Fruit fly (Drosophila melanogaster) whole organism, embryonic: ENCODE results near the gene RpS9.

Source experiments
- ATbp ChIP-seq: fragments of 200-800 bp; sonication (Bioruptor generic); optimal IDR thresholded peaks from 2 replicates; lab custom pipeline; 2017; ENCODE audit warnings: missing biosample characterization, mild to moderate bottlenecking, missing genetic modification characterization, missing genetic modification reagents
- Ada2b ChIP-seq: fragments of 200-800 bp; sonication (Bioruptor generic); IDR thresholded peaks from 2 replicates; pipeline ENCODE4 v1.3.6; 2022; ENCODE audit warnings: missing biosample characterization, missing genetic modification characterization
- BtbVII ChIP-seq: fragments of 200-800 bp; sonication (Bioruptor generic); optimal IDR thresholded peaks from 3 replicates; lab custom pipeline; 2017; ENCODE audit warnings: missing biosample characterization, mild to moderate bottlenecking, missing genetic modification characterization
- CG10543 ChIP-seq: fragments of 200-800 bp; sonication (Bioruptor generic); optimal IDR thresholded peaks from 3 replicates; lab custom pipeline; 2017; ENCODE audit warnings: missing biosample characterization, mild to moderate bottlenecking, missing genetic modification characterization, moderate library complexity
- CG12219 ChIP-seq: fragments of 200-800 bp; sonication (Bioruptor generic); optimal IDR thresholded peaks from 3 replicates; lab custom pipeline; 2018; ENCODE audit warnings: missing biosample characterization, mild to moderate bottlenecking, missing genetic modification characterization
- CG13894 ChIP-seq: fragments of 200-800 bp; sonication (Bioruptor generic); optimal IDR thresholded peaks from 3 replicates; lab custom pipeline; 2018; ENCODE audit warnings: missing biosample characterization, mild to moderate bottlenecking, missing genetic modification characterization, moderate library complexity
- CG1603 ChIP-seq: fragments of 200-800 bp; sonication (Bioruptor generic); optimal IDR thresholded peaks from 2 replicates; lab custom pipeline; 2019; ENCODE audit warnings: missing biosample characterization, mild to moderate bottlenecking, missing genetic modification characterization, moderate library complexity
- CG17829 ChIP-seq: fragments of 200-800 bp; optimal IDR thresholded peaks from 2 replicates; lab custom pipeline; 2019; ENCODE audit warnings: missing biosample characterization, mild to moderate bottlenecking, missing genetic modification characterization, moderate library complexity
- CG30020 ChIP-seq: fragments of 200-800 bp; optimal IDR thresholded peaks from 2 replicates; lab custom pipeline; 2019; ENCODE audit warnings: missing biosample characterization, mild to moderate bottlenecking, missing genetic modification characterization, moderate library complexity
- CG34376 ChIP-seq: fragments of 200-800 bp; sonication (Bioruptor generic); optimal IDR thresholded peaks from 2 replicates; lab custom pipeline; 2018; ENCODE audit warnings: missing biosample characterization, mild to moderate bottlenecking, missing genetic modification characterization
- CG34422 ChIP-seq: fragments of 200-800 bp; sonication (Bioruptor generic); IDR thresholded peaks from 3 replicates; pipeline ENCODE4 v1.3.6; 2022; ENCODE audit warnings: missing biosample characterization, missing genetic modification characterization
- CG3847 ChIP-seq: fragments of 200-800 bp; sonication (Bioruptor generic); IDR thresholded peaks from 2 replicates; pipeline ENCODE4 v1.3.6; 2022; ENCODE audit warnings: missing biosample characterization, missing genetic modification characterization
- CG3995 ChIP-seq: fragments of 200-800 bp; sonication (Bioruptor generic); optimal IDR thresholded peaks from 3 replicates; lab custom pipeline; 2016; ENCODE audit warnings: missing biosample characterization, missing genetic modification characterization
- CG42726 ChIP-seq: fragments of 200-800 bp; sonication (Bioruptor generic); IDR thresholded peaks from 2 replicates; pipeline ENCODE4 v1.3.6; 2022; ENCODE audit warnings: missing biosample characterization, missing genetic modification characterization; ENCODE audit not compliant: partially characterized antibody
- CG4360 ChIP-seq: fragments of 200-800 bp; sonication (Bioruptor generic); IDR thresholded peaks from 2 replicates; pipeline ENCODE4 v1.3.6; 2022; ENCODE audit warnings: missing biosample characterization, missing genetic modification characterization
- CG4730 ChIP-seq: fragments of 200-800 bp; sonication (Bioruptor generic); IDR thresholded peaks from 2 replicates; pipeline ENCODE4 v1.3.6; 2022; ENCODE audit warnings: missing biosample characterization, missing genetic modification characterization
- CG6765 ChIP-seq: fragments of 200-800 bp; sonication (Bioruptor generic); optimal IDR thresholded peaks from 3 replicates; lab custom pipeline; 2017; ENCODE audit warnings: missing biosample characterization, mild to moderate bottlenecking, missing genetic modification characterization
- CG7745 ChIP-seq: fragments of 200-800 bp; sonication (Bioruptor generic); optimal IDR thresholded peaks from 2 replicates; lab custom pipeline; 2018; ENCODE audit warnings: missing biosample characterization, mild to moderate bottlenecking, missing genetic modification characterization, moderate library complexity
- CG7963 ChIP-seq: fragments of 200-800 bp; sonication (Bioruptor generic); IDR thresholded peaks from 3 replicates; pipeline ENCODE4 v1.3.6; 2022; ENCODE audit warnings: missing biosample characterization, missing genetic modification characterization; ENCODE audit not compliant: partially characterized antibody
- CG9437 ChIP-seq: fragments of 200-800 bp; sonication (Bioruptor generic); optimal IDR thresholded peaks from 2 replicates; lab custom pipeline; 2018; ENCODE audit warnings: missing biosample characterization, mild to moderate bottlenecking, missing genetic modification characterization
- Chrac-16 ChIP-seq: fragments of 200-800 bp; sonication (Bioruptor generic); optimal IDR thresholded peaks from 3 replicates; lab custom pipeline; 2016; ENCODE audit warnings: missing biosample characterization, missing genetic modification characterization
- Dbx ChIP-seq: fragments of 200-800 bp; sonication (Bioruptor generic); IDR thresholded peaks from 3 replicates; pipeline ENCODE4 v1.3.6; 2022; ENCODE audit warnings: missing biosample characterization, missing genetic modification characterization
- Dfd ChIP-seq, 2 experiments: fragments of >200 bp; optimal IDR thresholded peaks; 2 replicates each; lab custom pipeline; 2017; ENCODE audit warnings: missing biosample characterization in 2 of 2, missing genetic modification characterization in 2 of 2
- E2f2 ChIP-seq: fragments of 200-800 bp; sonication (Bioruptor generic); IDR thresholded peaks from 2 replicates; pipeline ENCODE4 v1.3.6; 2022; ENCODE audit warnings: missing biosample characterization, missing genetic modification characterization
- Eip74EF ChIP-seq, 2 experiments: fragments of 200-800 bp in 1 of 2; fragments of >200 bp in 1 of 2; sonication (Bioruptor generic) in 1 of 2; optimal IDR thresholded peaks; 2 replicates each; lab custom pipeline; 2017 to 2019; ENCODE audit warnings: missing biosample characterization in 2 of 2, missing genetic modification characterization in 2 of 2, mild to moderate bottlenecking in 1 of 2, moderate library complexity in 1 of 2
- Hand ChIP-seq: fragments of 200-800 bp; sonication (Bioruptor generic); optimal IDR thresholded peaks from 2 replicates; lab custom pipeline; 2017; ENCODE audit warnings: mild to moderate bottlenecking, missing biosample characterization, missing genetic modification reagents, missing genetic modification characterization
- Max ChIP-seq: fragments of 200-800 bp; sonication (Bioruptor generic); optimal IDR thresholded peaks from 2 replicates; lab custom pipeline; 2016; ENCODE audit warnings: missing biosample characterization, mild to moderate bottlenecking, missing genetic modification characterization
- Meics ChIP-seq: fragments of 200-800 bp; sonication (Bioruptor generic); optimal IDR thresholded peaks from 2 replicates; lab custom pipeline; 2017; ENCODE audit warnings: missing biosample characterization, mild to moderate bottlenecking, missing genetic modification characterization
- Mrtf ChIP-seq: fragments of 200-800 bp; sonication (Bioruptor generic); IDR thresholded peaks from 3 replicates; pipeline ENCODE4 v1.3.6; 2022; ENCODE audit warnings: missing biosample characterization, missing genetic modification characterization
- Rfx ChIP-seq: fragments of 200-800 bp; sonication (Bioruptor generic); IDR thresholded peaks from 2 replicates; pipeline ENCODE4 v1.3.6; 2022; ENCODE audit warnings: missing biosample characterization, missing genetic modification characterization
- amos ChIP-seq: fragments of 200-800 bp; sonication (Bioruptor generic); IDR thresholded peaks from 2 replicates; pipeline ENCODE4 v1.3.6; 2022; ENCODE audit warnings: missing biosample characterization, missing genetic modification characterization; ENCODE audit not compliant: partially characterized antibody
- bigmax ChIP-seq: fragments of 200-800 bp; sonication (Bioruptor generic); optimal IDR thresholded peaks from 2 replicates; lab custom pipeline; 2018; ENCODE audit warnings: missing biosample characterization, mild to moderate bottlenecking, missing genetic modification characterization
- en ChIP-seq: fragments of 200-800 bp; sonication (Bioruptor generic); optimal IDR thresholded peaks from 2 replicates; lab custom pipeline; 2016; ENCODE audit warnings: missing biosample characterization, missing genetic modification characterization
- eve ChIP-seq, 2 experiments: fragments of >200 bp; optimal IDR thresholded peaks; 2 replicates each; lab custom pipeline; 2017; ENCODE audit warnings: missing biosample characterization in 2 of 2, missing genetic modification characterization in 2 of 2
- gem ChIP-seq: fragments of 200-800 bp; sonication (Bioruptor generic); optimal IDR thresholded peaks from 2 replicates; lab custom pipeline; 2019; ENCODE audit warnings: missing biosample characterization, mild to moderate bottlenecking, missing genetic modification characterization, moderate library complexity
- grau ChIP-seq: fragments of 200-800 bp; optimal IDR thresholded peaks from 3 replicates; lab custom pipeline; 2019; ENCODE audit warnings: missing biosample characterization, mild to moderate bottlenecking, missing genetic modification characterization, moderate library complexity
- maf-S ChIP-seq: fragments of 200-800 bp; sonication (Bioruptor generic); optimal IDR thresholded peaks from 2 replicates; lab custom pipeline; 2016; ENCODE audit warnings: missing biosample characterization, missing genetic modification characterization
- nom ChIP-seq: fragments of 200-800 bp; sonication (Bioruptor generic); optimal IDR thresholded peaks from 2 replicates; lab custom pipeline; 2017; ENCODE audit warnings: missing biosample characterization, missing genetic modification characterization, mild to moderate bottlenecking, moderate library complexity, missing genetic modification reagents
- pfk ChIP-seq: fragments of 200-800 bp; sonication (Bioruptor generic); optimal IDR thresholded peaks from 2 replicates; lab custom pipeline; 2018; ENCODE audit warnings: missing biosample characterization, mild to moderate bottlenecking, missing genetic modification characterization, moderate library complexity
- scrt ChIP-seq: fragments of 200-800 bp; sonication (Bioruptor generic); optimal IDR thresholded peaks from 2 replicates; lab custom pipeline; 2018; ENCODE audit warnings: missing biosample characterization, mild to moderate bottlenecking, missing genetic modification characterization, moderate library complexity
- sim ChIP-seq: fragments of 200-800 bp; sonication (Bioruptor generic); IDR thresholded peaks from 2 replicates; pipeline ENCODE4 v1.3.6; 2022; ENCODE audit warnings: missing biosample characterization, missing genetic modification characterization
- slp2 ChIP-seq: fragments of 200-800 bp; sonication (Bioruptor generic); optimal IDR thresholded peaks from 2 replicates; lab custom pipeline; 2016; ENCODE audit warnings: missing biosample characterization, missing genetic modification characterization
- so ChIP-seq: fragments of 200-800 bp; sonication (Bioruptor generic); IDR thresholded peaks from 3 replicates; pipeline ENCODE4 v1.3.6; 2022; ENCODE audit warnings: missing biosample characterization, missing genetic modification characterization
- stwl ChIP-seq: fragments of 200-800 bp; sonication (Bioruptor generic); optimal IDR thresholded peaks from 3 replicates; lab custom pipeline; 2018; ENCODE audit warnings: missing biosample characterization, mild to moderate bottlenecking, missing genetic modification characterization, moderate library complexity
- tna ChIP-seq: fragments of 200-800 bp; sonication (Bioruptor generic); IDR thresholded peaks from 2 replicates; pipeline ENCODE4 v1.3.6; 2022; ENCODE audit warnings: missing biosample characterization, missing genetic modification characterization; ENCODE audit not compliant: partially characterized antibody
- unpg ChIP-seq: fragments of 200-800 bp; sonication (Bioruptor generic); optimal IDR thresholded peaks from 3 replicates; lab custom pipeline; 2018; ENCODE audit warnings: missing biosample characterization, mild to moderate bottlenecking, missing genetic modification characterization, moderate library complexity

The RpS9 gene

DNA sequence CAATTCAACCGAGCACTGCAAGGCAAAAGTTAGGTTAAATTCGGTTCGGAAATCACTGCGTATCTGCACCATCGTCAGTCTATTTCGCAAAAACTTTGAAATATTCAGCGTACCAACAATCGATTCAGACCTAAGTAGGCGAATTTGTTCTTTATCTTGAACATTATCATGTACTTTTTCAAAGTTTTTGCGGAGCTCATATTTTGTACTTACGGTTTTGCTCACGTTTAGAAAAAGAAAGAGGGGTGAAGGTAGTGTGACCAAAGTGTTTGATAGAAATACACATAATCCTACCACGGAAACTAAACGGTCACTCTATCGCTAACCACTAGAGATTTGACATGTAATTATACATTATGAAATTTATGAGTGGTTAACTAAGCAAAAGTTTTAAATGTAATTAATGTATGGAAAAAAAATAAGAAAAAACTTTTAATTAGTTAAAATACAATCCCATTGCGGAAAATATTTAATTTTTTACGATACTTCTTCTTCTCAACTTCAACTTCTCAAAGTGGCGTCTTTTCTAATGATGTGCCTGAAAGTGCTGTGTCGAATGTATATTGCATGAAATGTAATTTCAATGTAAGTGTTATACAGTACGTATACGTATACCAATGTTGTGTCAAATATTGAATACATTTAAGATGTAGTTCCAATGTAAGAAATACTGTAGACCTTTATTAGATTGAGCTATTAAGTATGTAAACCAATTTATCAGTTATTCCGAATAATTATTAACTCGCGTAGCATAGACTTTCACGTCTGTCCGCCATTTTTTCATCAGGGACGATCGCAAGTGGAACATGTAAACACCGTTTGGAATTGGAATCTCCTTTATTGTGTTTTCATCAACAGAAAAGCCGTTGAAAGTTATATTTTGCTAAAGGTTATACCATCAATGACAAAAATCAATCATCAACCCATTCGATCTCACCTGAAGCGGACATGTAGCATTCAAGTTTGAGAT, at the start of gene RpS9:
Gene RpS9 (minus strand): TSS at position 245 of the 970 bp plus-strand sequence.
- peak; percentile 31; the same call in 1 of the 2 replicates for TF ChIP-seq Rfx (GFP tag; lab: Robert Waterston, UW)
- TF ChIP-seq tna (GFP tag; lab: Robert Waterston, UW): no peak
- peak; percentile 43 for TF ChIP-seq BtbVII (GFP tag; lab: Kevin White, UChicago)
- peak; percentile 35 for TF ChIP-seq CG10543 (GFP tag; lab: Kevin White, UChicago)
- peak; percentile 48; the same call in 1 of the 3 replicates for TF ChIP-seq CG34422
- TF ChIP-seq CG3995 (GFP tag; lab: Kevin White, UChicago): peak; percentile 9
- TF ChIP-seq CG1603 (tag; lab: Kevin White, UChicago): peak; percentile 22
- peak; percentile 0 for TF ChIP-seq Hand (GFP tag; lab: Kevin White, UChicago)
- TF ChIP-seq Dbx (GFP tag; lab: Robert Waterston, UW): 0 out of 3 replicates have a peak, but pooled peaks have one; percentile 41
- peak; percentile 35 for TF ChIP-seq unpg
- TF ChIP-seq CG9437 (GFP tag; lab: Kevin White, UChicago): peak; percentile 47
- TF ChIP-seq Eip74EF (GFP tag; optimal IDR thresholded peaks at IDR 0.05; lab: Kevin White, UChicago): peak in 1 of 2 experiments; percentile 22
- TF ChIP-seq gem (tag; lab: Kevin White, UChicago): peak; percentile 4
- TF ChIP-seq amos: peak; percentile 60
- no peak for TF ChIP-seq Ada2b (GFP tag; lab: Robert Waterston, UW)
- no peak for TF ChIP-seq Chrac-16 (GFP tag; lab: Kevin White, UChicago)
- TF ChIP-seq Mrtf (GFP tag; lab: Robert Waterston, UW): no peak
- TF ChIP-seq scrt (GFP tag; lab: Kevin White, UChicago): peak; percentile 61
- TF ChIP-seq pfk: peak; percentile 70
- peak; percentile 67 for TF ChIP-seq nom (GFP tag; lab: Kevin White, UChicago)
- TF ChIP-seq stwl (tag; lab: Kevin White, UChicago): peak; percentile 54
- peak; percentile 36 for TF ChIP-seq CG17829 (tag; lab: Kevin White, UChicago)
- TF ChIP-seq slp2: no peak
- no peak for TF ChIP-seq CG7963 (GFP tag; lab: Robert Waterston, UW)
- peak in 1 of 2 experiments; percentile 59 for TF ChIP-seq eve (GFP tag; optimal IDR thresholded peaks at IDR 0.05; lab: Kevin White, UChicago)
- TF ChIP-seq Meics (GFP tag; lab: Kevin White, UChicago): peak; percentile 24
- TF ChIP-seq CG3847 (GFP tag; lab: Robert Waterston, UW): peak; percentile 43; the same call in 1 of the 2 replicates
- TF ChIP-seq CG13894: peak; percentile 59
- TF ChIP-seq CG4730 (GFP tag; lab: Robert Waterston, UW): no peak
- peak; percentile 99 for TF ChIP-seq bigmax (GFP tag; lab: Kevin White, UChicago)
- peak; percentile 43 for TF ChIP-seq CG12219 (GFP tag; lab: Kevin White, UChicago)
- peak; percentile 37 for TF ChIP-seq grau (tag; lab: Kevin White, UChicago)
- TF ChIP-seq CG42726 (GFP tag; lab: Robert Waterston, UW): no peak
- TF ChIP-seq so (GFP tag; lab: Robert Waterston, UW): 0 out of 3 replicates have a peak, but pooled peaks have one; percentile 44
- TF ChIP-seq CG7745 (tag; lab: Kevin White, UChicago): peak; percentile 8
- TF ChIP-seq ATbp (GFP tag; lab: Kevin White, UChicago): peak; percentile 10
- TF ChIP-seq Max (GFP tag; lab: Kevin White, UChicago): peak; percentile 72
- TF ChIP-seq maf-S (GFP tag; lab: Kevin White, UChicago): no peak
- no peak for TF ChIP-seq Dfd (GFP tag; optimal IDR thresholded peaks at IDR 0.05; lab: Kevin White, UChicago)
- 0 out of 2 replicates have a peak, but pooled peaks have one; percentile 19 for TF ChIP-seq CG4360
- peak; percentile 75 for TF ChIP-seq CG34376
- no peak for TF ChIP-seq CG30020 (tag; lab: Kevin White, UChicago)
- peak; percentile 28; the same call in 1 of the 2 replicates for TF ChIP-seq E2f2
- TF ChIP-seq sim (GFP tag; lab: Robert Waterston, UW): peak; percentile 4; the same call in 1 of the 2 replicates
- no peak for TF ChIP-seq en (GFP tag; lab: Kevin White, UChicago)
- TF ChIP-seq CG6765 (GFP tag; lab: Kevin White, UChicago): peak; percentile 61
